Fruit fly (Drosophila melanogaster): ENCODE data around the gene CG18789.

The CG18789 gene

DNA sequence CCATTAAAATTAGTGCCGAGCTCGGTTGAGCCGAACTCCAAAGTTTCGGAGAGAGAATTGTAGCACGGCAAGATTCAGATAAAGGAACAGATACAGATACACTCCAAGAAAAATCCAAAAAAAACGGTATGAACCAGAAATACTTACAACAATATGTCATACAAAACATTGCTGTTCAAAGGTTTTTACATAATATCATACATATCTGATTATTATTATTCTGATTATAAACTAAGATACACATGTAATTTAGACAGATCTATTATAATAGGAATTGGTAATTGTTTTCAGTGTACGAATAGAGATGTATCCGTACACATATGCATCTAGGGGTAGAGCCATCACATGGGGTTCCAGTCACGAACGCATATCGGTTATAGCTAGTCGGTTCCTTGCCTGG is 15.2 kb downstream of the CG18789 start (continued):
- no peak for TF ChIP-seq CG13775 (GFP tag; optimal IDR thresholded peaks at IDR 0.05)
- no peak for TF ChIP-seq CG3838 (GFP tag; optimal IDR thresholded peaks at IDR 0.05)
- no peak for TF ChIP-seq E2f1 (GFP tag; IDR thresholded peaks at IDR 0.05)
- TF ChIP-seq CG7928 (GFP tag; optimal IDR thresholded peaks at IDR 0.05): no peak
- no peak for TF ChIP-seq wor (GFP tag; IDR thresholded peaks at IDR 0.05)
- TF ChIP-seq fd64A (GFP tag; optimal IDR thresholded peaks at IDR 0.05): no peak
- TF ChIP-seq pho (GFP tag; optimal IDR thresholded peaks at IDR 0.05): no peak
- no peak for TF ChIP-seq Antp (GFP tag; optimal IDR thresholded peaks at IDR 0.05)
- TF ChIP-seq gsb-n (tag; optimal IDR thresholded peaks at IDR 0.05): no peak
- TF ChIP-seq Lim3 (GFP tag; IDR thresholded peaks at IDR 0.05): no peak
- peak; percentile 62 for TF ChIP-seq gem (tag; optimal IDR thresholded peaks at IDR 0.05)
- no peak for TF ChIP-seq C15 (GFP tag; IDR thresholded peaks at IDR 0.05)
- no peak for TF ChIP-seq sd (tag; optimal IDR thresholded peaks at IDR 0.05)
- peak in 1 of 3 experiments; percentile 58 for TF ChIP-seq lola (GFP tag; optimal IDR thresholded peaks at IDR 0.05)
- TF ChIP-seq CG32772 (GFP tag; IDR thresholded peaks at IDR 0.05): no peak
- no peak for TF ChIP-seq Rx (GFP tag; IDR thresholded peaks at IDR 0.05)
- no peak for TF ChIP-seq CG6654 (GFP tag; optimal IDR thresholded peaks at IDR 0.05)
- TF ChIP-seq CG9817 (tag; optimal IDR thresholded peaks at IDR 0.05): no peak
- TF ChIP-seq ash1 (GFP tag; optimal IDR thresholded peaks at IDR 0.05): no peak
- TF ChIP-seq Xrp1 (GFP tag; IDR thresholded peaks at IDR 0.05): peak; percentile 23; the same call in 1 of the 2 replicates
- TF ChIP-seq CG15011 (GFP tag; optimal IDR thresholded peaks at IDR 0.05): no peak
- no peak for TF ChIP-seq Deaf1 (tag; optimal IDR thresholded peaks at IDR 0.05)
- no peak for TF ChIP-seq CG42726 (GFP tag; IDR thresholded peaks at IDR 0.05; ENCODE audit: partially characterized antibody)
- TF ChIP-seq grau (tag; optimal IDR thresholded peaks at IDR 0.05): peak; percentile 27
- TF ChIP-seq bsh (GFP tag; optimal IDR thresholded peaks at IDR 0.05): peak in 1 of 2 experiments; percentile 28
- TF ChIP-seq CG16813 (GFP tag; IDR thresholded peaks at IDR 0.05; ENCODE audit: partially characterized antibody): no peak
- TF ChIP-seq Trl (optimal IDR thresholded peaks at IDR 0.05): no peak
- no peak for TF ChIP-seq Trl (GFP tag; optimal IDR thresholded peaks at IDR 0.05)
- no peak for TF ChIP-seq CG11247 (GFP tag; IDR thresholded peaks at IDR 0.05)
- no peak for TF ChIP-seq CG1832 (GFP tag; optimal IDR thresholded peaks at IDR 0.05)

DNA sequence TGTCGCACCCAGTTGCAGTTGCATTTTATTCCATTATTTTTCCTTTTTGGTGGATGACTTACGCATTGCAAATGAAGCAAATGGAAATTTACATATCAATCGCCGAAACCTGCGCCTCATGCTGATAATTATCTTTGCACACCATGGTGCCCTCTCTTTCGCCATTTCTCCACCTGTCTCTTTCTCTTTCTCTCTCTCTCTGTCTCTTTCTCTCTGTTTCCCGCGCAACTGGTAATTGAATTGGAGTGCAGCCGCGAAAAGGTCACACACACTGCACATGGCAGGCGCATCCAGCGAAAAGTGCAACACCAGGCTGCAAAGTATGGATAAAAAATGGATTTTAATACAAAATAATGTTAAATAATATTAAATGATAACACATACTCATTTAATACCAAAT is 17.5 kb downstream of the CG18789 start:
- no peak for TF ChIP-seq CG11398 (GFP tag; optimal IDR thresholded peaks at IDR 0.05)
- TF ChIP-seq CG1832 (GFP tag; optimal IDR thresholded peaks at IDR 0.05): peak; percentile 7
- no peak for TF ChIP-seq CG12104 (GFP tag; optimal IDR thresholded peaks at IDR 0.05)
- no peak for TF ChIP-seq CG30020 (tag; optimal IDR thresholded peaks at IDR 0.05)
- peak; percentile 53 for TF ChIP-seq zen (tag; optimal IDR thresholded peaks at IDR 0.05)
- TF ChIP-seq CG1529 (GFP tag; optimal IDR thresholded peaks at IDR 0.05): no peak
- no peak for TF ChIP-seq Deaf1 (tag; optimal IDR thresholded peaks at IDR 0.05)
- peak; percentile 28 for TF ChIP-seq CG15479 (GFP tag; optimal IDR thresholded peaks at IDR 0.05)
- TF ChIP-seq sens (GFP tag): peak; percentile 75

DNA sequence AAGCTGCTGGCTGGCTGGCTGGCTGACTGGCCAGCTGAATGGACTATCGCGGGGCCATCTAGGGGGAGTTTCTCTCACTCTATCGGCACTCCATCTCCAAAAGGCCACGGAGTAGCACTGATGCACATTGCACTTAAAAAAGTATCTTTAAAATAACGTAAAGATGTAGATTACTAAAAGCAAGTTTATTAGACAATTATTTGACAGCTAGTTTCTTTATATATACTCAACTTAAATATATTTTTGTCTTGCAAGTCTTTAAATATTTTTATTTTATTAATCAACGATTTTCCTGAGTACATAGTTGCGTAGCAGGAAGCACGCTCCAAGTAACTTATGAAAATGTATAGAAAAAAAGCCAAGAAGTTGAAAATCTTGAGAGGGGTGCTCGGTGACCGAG is 18.3 kb downstream of the CG18789 start:
- TF ChIP-seq CG9876 (GFP tag; optimal IDR thresholded peaks at IDR 0.05) (no peak), CG10959 (GFP tag; IDR thresholded peaks at IDR 0.05) (no peak), disco-r (GFP tag; optimal IDR thresholded peaks at IDR 0.05) (no peak), Poxn (GFP tag; IDR thresholded peaks at IDR 0.05) (no peak), org-1 (GFP tag; optimal IDR thresholded peaks at IDR 0.05) (no peak), zfh1 (GFP tag; IDR thresholded peaks at IDR 0.05) (no peak), Nf-YC (tag; optimal IDR thresholded peaks at IDR 0.05) (no peak)
